Worm (Caenorhabditis elegans) whole organism, midembryonic: Measurements from ENCODE around the gene ash-2.

ENCODE experiments used
- cog-1 ChIP-seq: sonication (generic microtip); optimal IDR thresholded peaks from 2 replicates; lab custom pipeline; 2016; ENCODE audit warnings: missing genetic modification characterization, missing compliant biosample characterization
- flt-1 ChIP-seq: fragments of 200-800 bp; sonication (Bioruptor generic); IDR thresholded peaks from 2 replicates; pipeline ENCODE4 v1.3.6; 2022; ENCODE audit warnings: missing genetic modification characterization, missing compliant biosample characterization
- klf-2 ChIP-seq: fragments of 200-800 bp; sonication (Bioruptor generic); conservative IDR thresholded peaks from 2 replicates; pipeline ENCODE4 v1.3.6; 2022; ENCODE audit warnings: missing genetic modification reagents, missing genetic modification characterization, missing compliant biosample characterization
- med-1 ChIP-seq: sonication (generic microtip); optimal IDR thresholded peaks from 2 replicates; lab custom pipeline; 2017; ENCODE audit warnings: missing genetic modification characterization, mild to moderate bottlenecking, missing compliant biosample characterization, antibody characterized with exemption, missing genetic modification reagents; ENCODE audit not compliant: insufficient read depth
- ref-1 ChIP-seq: fragments of 200-800 bp; sonication (Bioruptor generic); conservative IDR thresholded peaks from 2 replicates; pipeline ENCODE4 v1.3.6; 2022; ENCODE audit warnings: missing genetic modification reagents, missing genetic modification characterization, missing compliant biosample characterization
- tab-1 ChIP-seq: fragments of 200-800 bp; sonication (Bioruptor generic); IDR thresholded peaks from 2 replicates; pipeline ENCODE4 v1.3.6; 2022; ENCODE audit warnings: missing genetic modification characterization, missing compliant biosample characterization
- ztf-23 ChIP-seq: fragments of 200-800 bp; sonication (Bioruptor generic); IDR thresholded peaks from 2 replicates; pipeline ENCODE4 v1.3.6; 2022; ENCODE audit warnings: missing genetic modification reagents, missing genetic modification characterization, missing compliant biosample characterization
- ztf-29 ChIP-seq: fragments of 200-800 bp; sonication (Bioruptor generic); IDR thresholded peaks from 2 replicates; pipeline ENCODE4 v1.3.6; 2022; ENCODE audit warnings: missing genetic modification reagents, missing genetic modification characterization, missing compliant biosample characterization

DNA sequence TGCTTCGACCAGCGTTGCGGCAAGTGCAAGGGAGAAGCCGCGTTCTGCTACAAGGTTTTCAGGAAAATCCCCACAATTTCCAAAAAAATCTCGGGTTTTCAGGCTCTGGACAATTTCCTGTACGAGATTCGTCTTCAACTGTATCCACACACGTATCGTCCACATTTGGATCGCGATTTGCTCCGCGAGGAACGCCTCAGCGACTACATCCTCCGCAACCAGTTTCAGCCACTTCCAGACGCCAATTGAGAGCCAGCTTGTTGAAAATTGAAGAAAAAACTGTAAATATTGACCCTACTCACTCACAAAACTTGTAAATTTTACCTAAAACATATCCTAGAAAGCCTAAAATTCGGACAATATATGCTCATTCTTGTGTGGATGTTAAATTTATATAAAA, 14.8 kb upstream of the ash-2 start:
- TF ChIP-seq flt-1 = no peak
- TF ChIP-seq cog-1 (tag; lab: Kevin White, UChicago) = no peak
- no peak for TF ChIP-seq tab-1 (GFP tag; lab: Robert Waterston, UW)
- TF ChIP-seq ref-1 (GFP tag; lab: Robert Waterston, UW) = no peak
- no peak for TF ChIP-seq ztf-23
- TF ChIP-seq ztf-29 (GFP tag; lab: Robert Waterston, UW) = no peak
- TF ChIP-seq klf-2 (GFP tag; lab: Robert Waterston, UW) = no peak
- TF ChIP-seq med-1 (GFP tag; lab: Kevin White, UChicago) = no peak
